Worm (Caenorhabditis elegans): ENCODE results near the gene twk-26.

DNA sequence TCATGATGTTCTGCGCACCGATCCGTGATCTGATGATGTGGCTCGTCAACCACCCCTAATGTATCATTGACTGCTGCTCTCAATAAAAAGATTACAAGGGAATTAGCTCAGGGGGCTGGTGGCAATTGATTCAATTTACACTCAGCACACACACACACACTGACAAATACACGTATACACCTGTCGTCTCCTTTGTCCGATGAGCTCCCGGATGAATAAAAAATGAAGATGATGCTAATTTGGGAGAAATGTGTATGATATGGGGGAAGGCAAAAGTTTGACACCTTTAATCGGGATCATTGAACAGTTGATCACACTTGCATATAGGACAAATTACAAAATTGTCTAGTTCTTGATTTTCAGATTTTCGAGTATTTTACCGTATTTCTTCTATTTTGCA lies 12.4 kb upstream of the twk-26 start:
- TF ChIP-seq alr-1 (tag; optimal IDR thresholded peaks at IDR 0.05; ENCODE audit: borderline replicate concordance) = no peak
- no peak for TF ChIP-seq fkh-4 (tag; optimal IDR thresholded peaks at IDR 0.05; ENCODE audit: borderline replicate concordance)
- no peak for TF ChIP-seq blmp-1 (tag; optimal IDR thresholded peaks at IDR 0.05)
- TF ChIP-seq snpc-4 (tag; optimal IDR thresholded peaks at IDR 0.05) = no peak
- no peak for TF ChIP-seq nhr-11 (tag; optimal IDR thresholded peaks at IDR 0.05)
- TF ChIP-seq lin-15B (tag; optimal IDR thresholded peaks at IDR 0.05) = no peak
- no peak for TF ChIP-seq unc-130 (tag; optimal IDR thresholded peaks at IDR 0.05)
- TF ChIP-seq ztf-4 (tag; optimal IDR thresholded peaks at IDR 0.05) = no peak
- no peak for TF ChIP-seq unc-62 (GFP tag; optimal IDR thresholded peaks at IDR 0.05)
- no peak for TF ChIP-seq zag-1 (tag; optimal IDR thresholded peaks at IDR 0.05)
- no peak for TF ChIP-seq aly-2 (tag; optimal IDR thresholded peaks at IDR 0.05)
- no peak for TF ChIP-seq aha-1 (tag; optimal IDR thresholded peaks at IDR 0.05)
- no peak for TF ChIP-seq nhr-237 (tag; optimal IDR thresholded peaks at IDR 0.05)
- TF ChIP-seq dpl-1 (GFP tag; optimal IDR thresholded peaks at IDR 0.05) = no peak
